Fruit fly (Drosophila melanogaster): ENCODE measurements around the gene Spn.

dm6 chr3L:2533000-2533731, 20.9 kb downstream of the Spn start:
- TF ChIP-seq jigr1 (GFP tag; IDR thresholded peaks at IDR 0.05) (no peak), dysf (GFP tag; IDR thresholded peaks at IDR 0.05) (no peak), scrt (GFP tag; optimal IDR thresholded peaks at IDR 0.05) (no peak), cato (GFP tag; optimal IDR thresholded peaks at IDR 0.05; ENCODE audit: borderline replicate concordance) (no peak), CG2889 (GFP tag; IDR thresholded peaks at IDR 0.05) (no peak), gem (tag; optimal IDR thresholded peaks at IDR 0.05) (no peak), CG11696 (GFP tag; IDR thresholded peaks at IDR 0.05) (no peak), Usf (GFP tag; optimal IDR thresholded peaks at IDR 0.05) (no peak), CG18476 (GFP tag; optimal IDR thresholded peaks at IDR 0.05) (no peak), CG8478 (optimal IDR thresholded peaks at IDR 0.05) (no peak), CG13123 (GFP tag; optimal IDR thresholded peaks at IDR 0.05) (no peak), Fer2 (tag; optimal IDR thresholded peaks at IDR 0.05) (no peak), HHEX (GFP tag; optimal IDR thresholded peaks at IDR 0.05) (no peak), CG3838 (GFP tag; optimal IDR thresholded peaks at IDR 0.05) (no peak)
